Fruit fly (Drosophila melanogaster) whole organism, embryonic: ENCODE data around the gene CG13315.

Experiments
- CG16779 ChIP-seq: fragments of 200-800 bp; sonication (Bioruptor generic); IDR thresholded peaks from 2 replicates; pipeline ENCODE4 v1.3.6; 2022; ENCODE audit warnings: missing biosample characterization, missing genetic modification characterization
- CG8478 ChIP-seq: fragments of >200 bp; optimal IDR thresholded peaks from 2 replicates; lab custom pipeline; 2018
- CG9817 ChIP-seq: fragments of 200-800 bp; sonication (Bioruptor generic); optimal IDR thresholded peaks from 2 replicates; lab custom pipeline; 2018; ENCODE audit warnings: missing biosample characterization, mild to moderate bottlenecking, missing genetic modification characterization, moderate library complexity
- Hey ChIP-seq: fragments of 200-800 bp; sonication (Bioruptor generic); optimal IDR thresholded peaks from 3 replicates; lab custom pipeline; 2018; ENCODE audit warnings: missing biosample characterization, mild to moderate bottlenecking, missing genetic modification characterization
- Lpt ChIP-seq: fragments of >200 bp; optimal IDR thresholded peaks from 2 replicates; lab custom pipeline; 2018; ENCODE audit warnings: missing biosample characterization, missing genetic modification characterization
- eve ChIP-seq, 2 experiments: fragments of >200 bp; optimal IDR thresholded peaks; 2 replicates each; lab custom pipeline; 2017; ENCODE audit warnings: missing biosample characterization in 2 of 2, missing genetic modification characterization in 2 of 2
- ftz-f1 ChIP-seq: fragments of 200-800 bp; sonication (Bioruptor generic); optimal IDR thresholded peaks from 2 replicates; lab custom pipeline; 2016; ENCODE audit warnings: missing biosample characterization, missing genetic modification characterization
- repo ChIP-seq: fragments of 200-800 bp; sonication (Bioruptor generic); optimal IDR thresholded peaks from 2 replicates; lab custom pipeline; 2016; ENCODE audit warnings: missing biosample characterization, missing genetic modification characterization
- slp2 ChIP-seq: fragments of 200-800 bp; sonication (Bioruptor generic); optimal IDR thresholded peaks from 2 replicates; lab custom pipeline; 2016; ENCODE audit warnings: missing biosample characterization, missing genetic modification characterization
- stc ChIP-seq: fragments of 200-800 bp; sonication (Bioruptor generic); IDR thresholded peaks from 2 replicates; pipeline ENCODE4 v1.3.6; 2022; ENCODE audit warnings: missing biosample characterization, missing genetic modification characterization
- tgo ChIP-seq: fragments of 200-800 bp; sonication (Bioruptor generic); IDR thresholded peaks from 3 replicates; pipeline ENCODE4 v1.3.6; 2022; ENCODE audit warnings: missing biosample characterization, missing genetic modification characterization
- tio ChIP-seq: fragments of 200-800 bp; sonication (Bioruptor generic); optimal IDR thresholded peaks from 2 replicates; lab custom pipeline; 2017; ENCODE audit warnings: missing biosample characterization, missing genetic modification characterization, inconsistent platforms
- zf30C ChIP-seq: fragments of 200-800 bp; sonication (Bioruptor generic); optimal IDR thresholded peaks from 3 replicates; lab custom pipeline; 2018; ENCODE audit warnings: missing biosample characterization, mild to moderate bottlenecking, missing genetic modification characterization

- TF ChIP-seq tgo (GFP tag; lab: Robert Waterston, UW) = peak; percentile 60
- TF ChIP-seq stc (GFP tag; lab: Robert Waterston, UW) = peak; percentile 53
- no peak for TF ChIP-seq CG16779 (GFP tag; lab: Robert Waterston, UW)
- TF ChIP-seq CG9817 = peak; percentile 34
- TF ChIP-seq Hey = no peak
- peak; percentile 45 for TF ChIP-seq repo (GFP tag; lab: Kevin White, UChicago)
- TF ChIP-seq CG8478 (lab: Kevin White, UChicago) = no peak
- no peak for TF ChIP-seq Lpt (GFP tag; lab: Kevin White, UChicago)
- peak in 1 of 2 experiments; percentile 86 for TF ChIP-seq eve (GFP tag; optimal IDR thresholded peaks at IDR 0.05; lab: Kevin White, UChicago)
- TF ChIP-seq slp2 (GFP tag; lab: Kevin White, UChicago) = peak; percentile 51
- no peak for TF ChIP-seq ftz-f1 (GFP tag; lab: Kevin White, UChicago)
- TF ChIP-seq zf30C (GFP tag; lab: Kevin White, UChicago) = peak; percentile 59
- peak; percentile 59 for TF ChIP-seq tio
Observed at dm6 chr3L:9127690-9128458, 31.2 kb downstream of the CG13315 start.
